Fruit fly (Drosophila melanogaster): ENCODE data around the gene Irk1.

Gene Irk1

dm6 chr3R:23140280-23140679 is 27.8 kb upstream of the Irk1 start:
- no peak for TF ChIP-seq CG17801 (GFP tag; optimal IDR thresholded peaks at IDR 0.05; ENCODE audit: partially characterized antibody)

dm6 chr3R:23141113-23141512 is 27.0 kb upstream of the Irk1 start:
- TF ChIP-seq CG17801 (GFP tag; optimal IDR thresholded peaks at IDR 0.05; ENCODE audit: partially characterized antibody): no peak

- TF ChIP-seq CG17801 (GFP tag; optimal IDR thresholded peaks at IDR 0.05; ENCODE audit: partially characterized antibody): no peak
These were observed 26.3 kb upstream of the Irk1 start, which contains the start of gene hh for dm6 chr3R:23141678-23142338. Gene hh (minus strand): TSS chr3R:23141906.

dm6 chr3R:23143440-23143839 is 24.7 kb upstream of the Irk1 start:
- no peak for TF ChIP-seq CG17801 (GFP tag; optimal IDR thresholded peaks at IDR 0.05; ENCODE audit: partially characterized antibody)

dm6 chr3R:23144654-23145053 is 23.5 kb upstream of the Irk1 start:
- no peak for TF ChIP-seq CG17801 (GFP tag; optimal IDR thresholded peaks at IDR 0.05; ENCODE audit: partially characterized antibody)

- TF ChIP-seq CG17801 (GFP tag; optimal IDR thresholded peaks at IDR 0.05; ENCODE audit: partially characterized antibody): no peak
These were observed 22.4 kb upstream of the Irk1 start for dm6 chr3R:23145681-23146080.

dm6 chr3R:23147058-23147457 is 21.1 kb upstream of the Irk1 start:
- no peak for TF ChIP-seq CG17801 (GFP tag; optimal IDR thresholded peaks at IDR 0.05; ENCODE audit: partially characterized antibody)

- no peak for TF ChIP-seq CG17801 (GFP tag; optimal IDR thresholded peaks at IDR 0.05; ENCODE audit: partially characterized antibody)
These were observed 20.5 kb upstream of the Irk1 start for dm6 chr3R:23147625-23148024.

- no peak for TF ChIP-seq CG17801 (GFP tag; optimal IDR thresholded peaks at IDR 0.05; ENCODE audit: partially characterized antibody)
These were observed 19.7 kb upstream of the Irk1 start for dm6 chr3R:23148433-23148832.

- TF ChIP-seq CG17801 (GFP tag; optimal IDR thresholded peaks at IDR 0.05; ENCODE audit: partially characterized antibody): no peak
These were observed 19.0 kb upstream of the Irk1 start for dm6 chr3R:23149021-23149571.

- TF ChIP-seq CG17801 (GFP tag; optimal IDR thresholded peaks at IDR 0.05; ENCODE audit: partially characterized antibody): no peak
These were observed 11.7 kb upstream of the Irk1 start for dm6 chr3R:23156347-23156864.

- no peak for TF ChIP-seq CG17801 (GFP tag; optimal IDR thresholded peaks at IDR 0.05; ENCODE audit: partially characterized antibody)
These were observed 11.1 kb upstream of the Irk1 start for dm6 chr3R:23156865-23157515.

dm6 chr3R:23157664-23158151 is 10.4 kb upstream of the Irk1 start, which contains the start of gene unk:
Gene unk (minus strand): TSS chr3R:23157862.
- peak; percentile 39 for TF ChIP-seq CG17801 (GFP tag; optimal IDR thresholded peaks at IDR 0.05; ENCODE audit: partially characterized antibody)

dm6 chr3R:23159289-23159956 is 8.7 kb upstream of the Irk1 start, which contains the start of gene VhaAC39-2:
Gene VhaAC39-2 (minus strand): TSS chr3R:23159316.
- no peak for TF ChIP-seq CG17801 (GFP tag; optimal IDR thresholded peaks at IDR 0.05; ENCODE audit: partially characterized antibody)

- no peak for TF ChIP-seq CG17801 (GFP tag; optimal IDR thresholded peaks at IDR 0.05; ENCODE audit: partially characterized antibody)
These were observed 6.7 kb upstream of the Irk1 start, which contains the start of gene CG13829 for dm6 chr3R:23161288-23161870. Gene CG13829 (minus strand): TSS chr3R:23161338.

Data from ovary, adult (tissue).